Worm (Caenorhabditis elegans) whole organism, L3 larva: ENCODE results near the gene hphd-1.

Experiments
- R02D3.7 ChIP-seq: fragments of 150-350 bp; optimal IDR thresholded peaks from 2 replicates; lab custom pipeline; 2014; ENCODE audit warnings: missing biosample characterization, missing genetic modification characterization
- eor-1 ChIP-seq, 2 experiments: fragments of 150-350 bp; optimal IDR thresholded peaks; 2 replicates each; lab custom pipeline; 2014 to 2018; ENCODE audit warnings: missing biosample characterization in 2 of 2, missing genetic modification characterization in 2 of 2
- fos-1 ChIP-seq: fragments of 150-350 bp; optimal IDR thresholded peaks from 2 replicates; lab custom pipeline; 2014; ENCODE audit warnings: missing biosample characterization, missing genetic modification characterization
- nfya-1 ChIP-seq: sonication (generic microtip); optimal IDR thresholded peaks from 2 replicates; lab custom pipeline; 2017; ENCODE audit warnings: missing genetic modification characterization, mild to moderate bottlenecking, missing compliant biosample characterization, antibody characterized with exemption, moderate library complexity; ENCODE audit not compliant: insufficient read depth
- skn-1 ChIP-seq: fragments of 150-350 bp; optimal IDR thresholded peaks from 2 replicates; lab custom pipeline; 2014; ENCODE audit warnings: missing biosample characterization, missing genetic modification characterization
- tbx-2 ChIP-seq: sonication (generic microtip); optimal IDR thresholded peaks from 2 replicates; lab custom pipeline; 2016; ENCODE audit warnings: mild to moderate bottlenecking, missing genetic modification characterization, missing compliant biosample characterization

ce11 chrII:12981980-12982575 lies 14.3 kb downstream of the hphd-1 start:
- no peak for TF ChIP-seq skn-1 (tag; lab: Kevin White, UChicago)
- no peak for TF ChIP-seq R02D3.7
- no peak for TF ChIP-seq nfya-1 (tag; lab: Kevin White, UChicago)
- no peak for TF ChIP-seq fos-1
- no peak for TF ChIP-seq tbx-2
- TF ChIP-seq eor-1 (tag; optimal IDR thresholded peaks at IDR 0.05; lab: Kevin White, UChicago), result no peak
